Worm (Caenorhabditis elegans) whole organism, early embryonic: ENCODE data around the gene srx-56.

Source experiments
- B0310.2 ChIP-seq: sonication (generic microtip); optimal IDR thresholded peaks from 2 replicates; lab custom pipeline; 2016; ENCODE audit warnings: mild to moderate bottlenecking, missing genetic modification characterization, missing compliant biosample characterization
- F13C5.2 ChIP-seq: sonication (generic microtip); optimal IDR thresholded peaks from 2 replicates; lab custom pipeline; 2017; ENCODE audit warnings: mild to moderate bottlenecking, missing genetic modification characterization, inconsistent platforms, missing compliant biosample characterization
- aly-1 ChIP-seq: sonication (generic microtip); optimal IDR thresholded peaks from 2 replicates; lab custom pipeline; 2016; ENCODE audit warnings: missing genetic modification characterization, missing compliant biosample characterization
- ama-1 ChIP-seq: fragments of 150-350 bp; optimal IDR thresholded peaks from 2 replicates; lab custom pipeline; 2014
- ceh-13 ChIP-seq: fragments of 200-800 bp; sonication (Bioruptor generic); optimal IDR thresholded peaks from 2 replicates; lab custom pipeline; 2018; ENCODE audit warnings: mild to moderate bottlenecking, missing genetic modification characterization, missing compliant biosample characterization
- ceh-36 ChIP-seq: sonication (generic microtip); optimal IDR thresholded peaks from 2 replicates; lab custom pipeline; 2016; ENCODE audit warnings: missing genetic modification characterization, inconsistent platforms, missing compliant biosample characterization
- ets-7 ChIP-seq: sonication (generic microtip); optimal IDR thresholded peaks from 2 replicates; lab custom pipeline; 2016; ENCODE audit warnings: missing genotype, missing genetic modification characterization, missing compliant biosample characterization
- flt-1 ChIP-seq: fragments of 200-800 bp; sonication (Bioruptor generic); IDR thresholded peaks from 2 replicates; pipeline ENCODE4 v1.3.6; 2022; ENCODE audit warnings: missing genetic modification characterization, missing compliant biosample characterization
- hmbx-1 ChIP-seq: sonication (generic microtip); optimal IDR thresholded peaks from 2 replicates; lab custom pipeline; 2016; ENCODE audit warnings: mild to moderate bottlenecking, missing genetic modification characterization, missing compliant biosample characterization
- hmg-4 ChIP-seq: fragments of 200-800 bp; sonication (Bioruptor generic); optimal IDR thresholded peaks from 2 replicates; lab custom pipeline; 2018; ENCODE audit warnings: mild to moderate bottlenecking, missing genetic modification characterization, missing compliant biosample characterization
- hnd-1 ChIP-seq: sonication (generic microtip); optimal IDR thresholded peaks from 2 replicates; lab custom pipeline; 2016; ENCODE audit warnings: missing genetic modification characterization, missing compliant biosample characterization
- pes-1 ChIP-seq: fragments of 200-800 bp; sonication (Bioruptor generic); IDR thresholded peaks from 2 replicates; pipeline ENCODE4 v1.3.6; 2022; ENCODE audit warnings: missing genetic modification reagents, missing genetic modification characterization, missing compliant biosample characterization
- scrt-1 ChIP-seq: fragments of 200-800 bp; sonication (Bioruptor generic); IDR thresholded peaks from 2 replicates; pipeline ENCODE4 v1.3.6; 2022; ENCODE audit warnings: missing genetic modification characterization, missing compliant biosample characterization
- sea-1 ChIP-seq: fragments of 200-800 bp; sonication (Bioruptor generic); conservative IDR thresholded peaks from 2 replicates; pipeline ENCODE4 v1.3.6; 2022; ENCODE audit warnings: missing genetic modification characterization, missing compliant biosample characterization
- tbx-11 ChIP-seq: fragments of 200-800 bp; sonication (Bioruptor generic); IDR thresholded peaks from 2 replicates; pipeline ENCODE4 v1.3.6; 2022; ENCODE audit warnings: missing genetic modification characterization, missing compliant biosample characterization
- tbx-37 ChIP-seq: fragments of 200-800 bp; sonication (Bioruptor generic); conservative IDR thresholded peaks from 2 replicates; pipeline ENCODE4 v1.3.6; 2022; ENCODE audit warnings: missing genetic modification reagents, missing genetic modification characterization, missing compliant biosample characterization
- tra-4 ChIP-seq: sonication (generic microtip); optimal IDR thresholded peaks from 2 replicates; lab custom pipeline; 2017; ENCODE audit warnings: missing genetic modification characterization, missing compliant biosample characterization

The srx-56 gene

DNA sequence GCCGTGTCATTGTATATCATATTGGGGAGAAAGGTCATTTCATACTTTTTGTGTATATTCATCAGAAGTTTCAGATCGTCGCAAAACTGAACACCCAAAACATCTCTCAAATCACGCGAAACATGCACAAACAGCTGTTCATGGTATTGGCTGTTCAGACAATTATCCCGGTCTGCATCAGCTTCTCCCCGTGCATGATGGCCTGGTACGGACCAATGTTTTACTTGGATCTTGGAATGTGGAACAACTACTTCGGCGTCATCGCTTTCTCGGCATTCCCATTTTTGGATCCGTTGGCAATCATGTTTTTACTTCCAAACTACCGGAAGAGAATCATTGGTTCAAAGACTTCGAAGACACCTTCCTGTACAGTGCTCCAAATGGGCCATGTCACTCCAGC, 29.3 kb downstream of the srx-56 start:
- TF ChIP-seq tbx-37 (GFP tag; lab: Robert Waterston, UW) (no peak), ets-7 (no peak), flt-1 (GFP tag; lab: Robert Waterston, UW) (no peak), F13C5.2 (no peak)

- TF ChIP-seq ceh-13 (GFP tag; lab: Kevin White, UChicago) (no peak), tbx-11 (GFP tag; lab: Robert Waterston, UW) (no peak), scrt-1 (GFP tag; lab: Robert Waterston, UW) (no peak), ceh-36 (tag; lab: Kevin White, UChicago) (no peak), hmbx-1 (no peak), flt-1 (GFP tag; lab: Robert Waterston, UW) (no peak), ets-7 (no peak), B0310.2 (no peak)
These were observed 34.3 kb downstream of the srx-56 start, which contains the start of gene srt-6 for ce11 chrV:7408520-7408919. Gene srt-6, minus strand, starts transcription at chrV:7408814.

ce11 chrV:7409599-7409998, 35.4 kb downstream of the srx-56 start, which contains the start of gene R13D7.2:
Gene R13D7.2, plus strand, starts transcription at chrV:7409899.
- TF ChIP-seq pes-1 (GFP tag; lab: Robert Waterston, UW) (no peak), ama-1 (no peak), B0310.2 (no peak)

ce11 chrV:7411695-7412094, 37.5 kb downstream of the srx-56 start, which contains the start of gene str-41:
Gene str-41, plus strand, starts transcription at chrV:7411995.
- TF ChIP-seq tbx-37 (GFP tag; lab: Robert Waterston, UW) (no peak), ceh-36 (tag; lab: Kevin White, UChicago) (no peak), tra-4 (tag; lab: Kevin White, UChicago) (no peak), ceh-13 (GFP tag; lab: Kevin White, UChicago) (no peak)

- TF ChIP-seq hmg-4 (GFP tag; lab: Kevin White, UChicago): no peak
- no peak for TF ChIP-seq pes-1 (GFP tag; lab: Robert Waterston, UW)
- TF ChIP-seq ets-7: no peak
- TF ChIP-seq hnd-1 (tag; lab: Kevin White, UChicago): no peak
- no peak for TF ChIP-seq ceh-36 (tag; lab: Kevin White, UChicago)
- TF ChIP-seq sea-1 (GFP tag; lab: Robert Waterston, UW): no peak
- no peak for TF ChIP-seq tra-4 (tag; lab: Kevin White, UChicago)
- no peak for TF ChIP-seq ceh-13 (GFP tag; lab: Kevin White, UChicago)
- no peak for TF ChIP-seq F13C5.2
- TF ChIP-seq scrt-1 (GFP tag; lab: Robert Waterston, UW): no peak
- TF ChIP-seq B0310.2: no peak
- TF ChIP-seq aly-1 (tag; lab: Kevin White, UChicago): no peak
- TF ChIP-seq ama-1: no peak
- TF ChIP-seq hmbx-1: no peak
- no peak for TF ChIP-seq tbx-37 (GFP tag; lab: Robert Waterston, UW)
- no peak for TF ChIP-seq flt-1 (GFP tag; lab: Robert Waterston, UW)
- TF ChIP-seq tbx-11 (GFP tag; lab: Robert Waterston, UW): no peak
These were observed 39.1 kb downstream of the srx-56 start, which contains the start of gene F18E3.11 for ce11 chrV:7413107-7413774. Gene F18E3.11, plus strand, starts transcription at chrV:7413482.

ce11 chrV:7414909-7415308, 40.7 kb downstream of the srx-56 start, which contains the start of gene F18E3.12:
Gene F18E3.12, plus strand, starts transcription at chrV:7414985.
- TF ChIP-seq aly-1 (tag; lab: Kevin White, UChicago) (no peak), hmbx-1 (no peak), tra-4 (tag; lab: Kevin White, UChicago) (no peak), tbx-37 (GFP tag; lab: Robert Waterston, UW) (no peak), hnd-1 (tag; lab: Kevin White, UChicago) (no peak), F13C5.2 (no peak), hmg-4 (GFP tag; lab: Kevin White, UChicago) (no peak), flt-1 (GFP tag; lab: Robert Waterston, UW) (no peak), ceh-13 (GFP tag; lab: Kevin White, UChicago) (no peak), tbx-11 (GFP tag; lab: Robert Waterston, UW) (no peak), sea-1 (GFP tag; lab: Robert Waterston, UW) (no peak)

- TF ChIP-seq scrt-1 (GFP tag; lab: Robert Waterston, UW): no peak
- TF ChIP-seq ama-1: no peak
- TF ChIP-seq B0310.2: no peak
- TF ChIP-seq tbx-11 (GFP tag; lab: Robert Waterston, UW): no peak
These were observed 41.7 kb downstream of the srx-56 start, which contains the start of gene F18E3.13 for ce11 chrV:7415780-7416428. Gene F18E3.13, plus strand, starts transcription at chrV:7416164.

DNA sequence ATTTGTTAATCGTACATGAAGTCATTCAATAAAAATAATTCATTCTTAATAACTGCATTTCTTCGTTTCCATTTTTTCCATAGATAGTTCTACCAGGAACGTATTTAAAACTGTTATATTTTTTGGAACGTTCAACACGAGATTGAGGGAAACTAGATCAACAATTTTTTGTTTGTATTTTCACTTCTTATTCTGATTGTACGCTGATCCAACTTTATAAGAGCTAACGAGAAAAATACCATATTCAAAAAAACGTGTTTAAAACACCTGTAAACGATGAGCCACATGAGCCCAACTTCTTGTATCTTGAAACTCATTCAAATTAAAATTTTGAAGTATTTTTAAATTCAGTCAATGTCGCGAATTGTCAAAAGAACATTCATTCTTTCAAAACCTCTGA, 42.4 kb downstream of the srx-56 start:
- no peak for TF ChIP-seq tbx-11 (GFP tag; lab: Robert Waterston, UW)
- TF ChIP-seq hnd-1 (tag; lab: Kevin White, UChicago): no peak
- no peak for TF ChIP-seq pes-1 (GFP tag; lab: Robert Waterston, UW)
- TF ChIP-seq tbx-37 (GFP tag; lab: Robert Waterston, UW): no peak
- TF ChIP-seq ama-1: no peak
- no peak for TF ChIP-seq ceh-13 (GFP tag; lab: Kevin White, UChicago)
- no peak for TF ChIP-seq sea-1 (GFP tag; lab: Robert Waterston, UW)
- TF ChIP-seq ets-7: no peak
- TF ChIP-seq tra-4 (tag; lab: Kevin White, UChicago): no peak
- no peak for TF ChIP-seq hmg-4 (GFP tag; lab: Kevin White, UChicago)
- no peak for TF ChIP-seq hmbx-1
- no peak for TF ChIP-seq ceh-36 (tag; lab: Kevin White, UChicago)
- TF ChIP-seq flt-1 (GFP tag; lab: Robert Waterston, UW): no peak
